Worm (Caenorhabditis elegans): ENCODE results near the gene suf-1.

suf-1 gene

ce11 chrII:8646437-8646836 lies 42.8 kb downstream of the suf-1 start:
- TF ChIP-seq eyg-1 (tag; optimal IDR thresholded peaks at IDR 0.05), result no peak
- TF ChIP-seq nhr-232 (tag; optimal IDR thresholded peaks at IDR 0.05), result no peak

- TF ChIP-seq ceh-6 (GFP tag; optimal IDR thresholded peaks at IDR 0.05) (no peak), npax-4 (tag; optimal IDR thresholded peaks at IDR 0.05) (no peak), mec-3 (tag; optimal IDR thresholded peaks at IDR 0.05; ENCODE audit: borderline replicate concordance) (no peak)
Observed at ce11 chrII:8648843-8649242, 45.2 kb downstream of the suf-1 start.

- TF ChIP-seq fkh-6 (tag; optimal IDR thresholded peaks at IDR 0.05) (no peak), hlh-30 (tag; optimal IDR thresholded peaks at IDR 0.05; ENCODE audit: insufficient read depth) (peak; percentile 45)
Observed at ce11 chrII:8650644-8651159, 47.1 kb downstream of the suf-1 start, which contains the start of gene pyr-1. Gene pyr-1, plus strand, starts transcription at chrII:8651109.
